Worm (Caenorhabditis elegans): ENCODE data around the gene perm-5.

ce11 chrIV:5703917-5704316 is 649 bp upstream of the perm-5 start:
- no peak for TF ChIP-seq nhr-77 (tag; optimal IDR thresholded peaks at IDR 0.05)
- no peak for TF ChIP-seq mdl-1 (tag; optimal IDR thresholded peaks at IDR 0.05)
- no peak for TF ChIP-seq unc-86 (tag; optimal IDR thresholded peaks at IDR 0.05)
- no peak for TF ChIP-seq rnt-1 (tag; optimal IDR thresholded peaks at IDR 0.05)
